Worm (Caenorhabditis elegans): ENCODE measurements around the gene dml-1.
"Not testable (repeated sequence)": the region's sequence is repeated elsewhere in the genome, so short reads cannot be mapped to it uniquely, and the experiment has no call there.

dml-1 gene

ce11 chrIV:2891535-2892233, 4.9 kb downstream of the dml-1 start:
- TF ChIP-seq ztf-23 (GFP tag; IDR thresholded peaks at IDR 0.05) (no peak), med-1 (GFP tag; optimal IDR thresholded peaks at IDR 0.05; ENCODE audit: insufficient read depth) (no peak), ztf-29 (GFP tag; IDR thresholded peaks at IDR 0.05) (no peak), T22C8.4 (GFP tag; IDR thresholded peaks at IDR 0.05) (no peak), klf-2 (GFP tag; conservative IDR thresholded peaks at IDR 0.05) (no peak), tab-1 (GFP tag; IDR thresholded peaks at IDR 0.05) (no peak), cog-1 (tag; optimal IDR thresholded peaks at IDR 0.05) (no peak), ref-1 (GFP tag; conservative IDR thresholded peaks at IDR 0.05) (no peak), flt-1 (GFP tag; IDR thresholded peaks at IDR 0.05) (no peak)

- no peak for TF ChIP-seq T22C8.4 (GFP tag; IDR thresholded peaks at IDR 0.05)
- no peak for TF ChIP-seq ztf-29 (GFP tag; IDR thresholded peaks at IDR 0.05)
- no peak for TF ChIP-seq ztf-23 (GFP tag; IDR thresholded peaks at IDR 0.05)
- no peak for TF ChIP-seq med-1 (GFP tag; optimal IDR thresholded peaks at IDR 0.05; ENCODE audit: insufficient read depth)
- TF ChIP-seq tab-1 (GFP tag; IDR thresholded peaks at IDR 0.05) = no peak
- TF ChIP-seq flt-1 (GFP tag; IDR thresholded peaks at IDR 0.05) = no peak
- TF ChIP-seq ref-1 (GFP tag; conservative IDR thresholded peaks at IDR 0.05) = no peak
- no peak for TF ChIP-seq cog-1 (tag; optimal IDR thresholded peaks at IDR 0.05)
- TF ChIP-seq klf-2 (GFP tag; conservative IDR thresholded peaks at IDR 0.05) = no peak
Measured at ce11 chrIV:2892395-2892786, 5.6 kb downstream of the dml-1 start, which contains the start of gene Y54G2A.18. TSS of gene Y54G2A.18 (minus strand) at chrIV:2892495.

- TF ChIP-seq ztf-29 (GFP tag; IDR thresholded peaks at IDR 0.05) (no peak), med-1 (GFP tag; optimal IDR thresholded peaks at IDR 0.05; ENCODE audit: insufficient read depth) (no peak), tab-1 (GFP tag; IDR thresholded peaks at IDR 0.05) (no peak)
Measured at ce11 chrIV:2892787-2893485, 6.2 kb downstream of the dml-1 start.

- TF ChIP-seq cog-1 (tag; optimal IDR thresholded peaks at IDR 0.05) = no peak
- TF ChIP-seq ztf-29 (GFP tag; IDR thresholded peaks at IDR 0.05) = no peak
- no peak for TF ChIP-seq ref-1 (GFP tag; conservative IDR thresholded peaks at IDR 0.05)
Measured at ce11 chrIV:2893486-2893842, 6.7 kb downstream of the dml-1 start.

- TF ChIP-seq flt-1, tab-1, ztf-29 (GFP tag; IDR thresholded peaks at IDR 0.05): not testable (repeated sequence)
Measured at ce11 chrIV:2894630-2895029, 7.9 kb downstream of the dml-1 start, which contains the start of gene Y54G2A.19. TSS of gene Y54G2A.19 (minus strand) at chrIV:2894730.

- peak; percentile 14 for TF ChIP-seq cog-1 (tag; optimal IDR thresholded peaks at IDR 0.05)
Measured at ce11 chrIV:2895986-2896660, 9.4 kb downstream of the dml-1 start.

- TF ChIP-seq ztf-29 (GFP tag; IDR thresholded peaks at IDR 0.05) = no peak
- TF ChIP-seq tab-1 (GFP tag; IDR thresholded peaks at IDR 0.05) = no peak
- no peak for TF ChIP-seq ztf-23 (GFP tag; IDR thresholded peaks at IDR 0.05)
- no peak for TF ChIP-seq med-1 (GFP tag; optimal IDR thresholded peaks at IDR 0.05; ENCODE audit: insufficient read depth)
- TF ChIP-seq flt-1 (GFP tag; IDR thresholded peaks at IDR 0.05) = no peak
- TF ChIP-seq T22C8.4 (GFP tag; IDR thresholded peaks at IDR 0.05) = no peak
- no peak for TF ChIP-seq ref-1 (GFP tag; conservative IDR thresholded peaks at IDR 0.05)
- TF ChIP-seq cog-1 (tag; optimal IDR thresholded peaks at IDR 0.05) = no peak
- no peak for TF ChIP-seq klf-2 (GFP tag; conservative IDR thresholded peaks at IDR 0.05)
Measured at ce11 chrIV:2897644-2898160, 10.9 kb downstream of the dml-1 start, which contains the start of gene Y54G2A.36. TSS of gene Y54G2A.36 (plus strand) at chrIV:2897694.

ce11 chrIV:2914545-2914944, 27.8 kb downstream of the dml-1 start:
- TF ChIP-seq ztf-23 (GFP tag; IDR thresholded peaks at IDR 0.05) (no peak), ref-1 (GFP tag; conservative IDR thresholded peaks at IDR 0.05) (no peak), flt-1 (GFP tag; IDR thresholded peaks at IDR 0.05) (no peak)

ce11 chrIV:2916043-2916442, 29.3 kb downstream of the dml-1 start:
- TF ChIP-seq med-1 (GFP tag; optimal IDR thresholded peaks at IDR 0.05; ENCODE audit: insufficient read depth) (no peak), T22C8.4 (GFP tag; IDR thresholded peaks at IDR 0.05) (no peak), ztf-23 (GFP tag; IDR thresholded peaks at IDR 0.05) (no peak), ref-1 (GFP tag; conservative IDR thresholded peaks at IDR 0.05) (no peak), klf-2 (GFP tag; conservative IDR thresholded peaks at IDR 0.05) (no peak), ztf-29 (GFP tag; IDR thresholded peaks at IDR 0.05) (no peak), cog-1 (tag; optimal IDR thresholded peaks at IDR 0.05) (no peak), flt-1 (GFP tag; IDR thresholded peaks at IDR 0.05) (no peak)

ce11 chrIV:2917729-2918128, 31.0 kb downstream of the dml-1 start, which contains the start of gene Y54G2A.50:
TSS of gene Y54G2A.50 (plus strand) at chrIV:2918029.
- TF ChIP-seq cog-1 (tag; optimal IDR thresholded peaks at IDR 0.05); ref-1 (GFP tag; conservative IDR thresholded peaks at IDR 0.05); med-1 (GFP tag; optimal IDR thresholded peaks at IDR 0.05; ENCODE audit: insufficient read depth): not testable (repeated sequence)
